Worm (Caenorhabditis elegans) whole organism, L4/young adult: ENCODE data around the gene srxa-1.

ENCODE experiments used
- W03F9.2 ChIP-seq: fragments of 150-350 bp; optimal IDR thresholded peaks from 2 replicates; lab custom pipeline; 2014; ENCODE audit warnings: missing biosample characterization, missing genetic modification characterization
- dao-5 ChIP-seq: sonication (generic microtip); optimal IDR thresholded peaks from 2 replicates; lab custom pipeline; 2016; ENCODE audit warnings: missing genotype, missing genetic modification characterization, moderate library complexity, missing compliant biosample characterization
- him-1 ChIP-seq: sonication (generic microtip); optimal IDR thresholded peaks from 2 replicates; lab custom pipeline; 2016; ENCODE audit warnings: missing genotype, missing genetic modification reagents, missing genetic modification characterization, missing compliant biosample characterization

Gene srxa-1

ce11 chrV:20712994-20713326, 18.9 kb upstream of the srxa-1 start:
- TF ChIP-seq dao-5 (no peak), him-1 (tag; lab: Kevin White, UChicago) (no peak), W03F9.2 (tag; lab: Kevin White, UChicago) (peak; percentile 6)

DNA sequence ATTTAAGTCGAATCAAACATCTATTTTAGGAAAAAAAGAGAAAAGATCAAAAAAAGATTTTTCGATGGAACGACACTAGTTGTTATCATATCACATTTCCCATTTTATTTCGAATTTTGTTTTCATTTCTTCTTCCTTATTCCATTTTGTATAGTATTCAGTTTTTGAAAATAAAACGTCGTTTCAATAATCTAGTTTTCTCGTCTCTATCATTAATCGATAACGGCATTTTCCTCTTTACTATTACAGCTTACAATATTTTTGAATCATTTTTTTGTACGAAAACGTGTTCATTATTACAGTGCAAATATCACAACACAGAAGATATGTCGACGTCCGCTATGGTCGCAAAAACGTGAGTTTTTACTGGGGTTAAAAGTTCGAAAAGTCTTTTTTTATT, 18.3 kb upstream of the srxa-1 start, which contains the start of gene Y44A6C.1:
Gene Y44A6C.1 (plus strand): TSS at position 301 of the 400 bp plus-strand sequence.
- no peak for TF ChIP-seq W03F9.2 (tag; lab: Kevin White, UChicago)

DNA sequence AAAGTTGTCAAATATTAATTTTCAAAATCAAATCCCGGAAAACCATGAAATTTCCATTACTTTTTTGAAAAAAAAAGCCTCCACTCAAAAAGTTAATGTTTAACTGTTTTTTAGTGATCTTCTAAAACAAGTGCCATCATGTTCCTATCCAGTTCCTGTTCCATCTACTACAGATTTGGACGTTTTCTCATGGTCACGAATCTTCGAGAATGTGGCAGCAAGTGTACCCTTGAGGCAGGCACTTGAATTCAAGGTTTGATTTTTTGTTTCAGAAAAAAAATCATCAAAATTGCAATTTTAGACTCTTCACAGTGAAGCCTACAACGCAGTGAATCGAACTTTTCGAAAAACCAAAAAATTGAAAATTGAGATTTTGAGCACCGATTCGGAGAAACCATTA, 17.4 kb upstream of the srxa-1 start:
- TF ChIP-seq dao-5: no peak
- no peak for TF ChIP-seq W03F9.2 (tag; lab: Kevin White, UChicago)
- TF ChIP-seq him-1 (tag; lab: Kevin White, UChicago): no peak

- TF ChIP-seq dao-5 (no peak), him-1 (tag; lab: Kevin White, UChicago) (no peak), W03F9.2 (tag; lab: Kevin White, UChicago) (no peak)
These were observed 15.6 kb upstream of the srxa-1 start for ce11 chrV:20716267-20716666.

- TF ChIP-seq him-1 (tag; lab: Kevin White, UChicago) (no peak), W03F9.2 (tag; lab: Kevin White, UChicago) (no peak), dao-5 (no peak)
These were observed 15.0 kb upstream of the srxa-1 start for ce11 chrV:20716830-20717441.

DNA sequence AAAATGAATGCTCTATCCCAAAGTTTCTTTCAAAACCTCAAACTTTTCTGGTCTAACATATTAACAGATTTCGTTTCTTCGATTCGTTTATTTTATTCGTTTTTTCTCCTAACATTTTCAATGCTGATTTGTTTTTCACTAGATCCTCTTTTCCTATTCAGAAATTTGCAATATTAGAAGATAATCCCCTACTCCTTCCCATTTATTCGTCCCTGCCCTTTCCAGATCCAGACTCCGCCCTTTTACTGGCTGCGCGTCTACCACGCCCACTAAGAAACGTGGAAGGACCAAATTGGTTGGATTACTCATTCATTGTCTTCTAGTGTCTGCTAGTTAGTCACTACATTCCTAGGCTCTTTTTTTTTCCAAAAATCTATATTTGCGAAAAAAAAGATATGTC, 10.0 kb upstream of the srxa-1 start, which contains the start of gene Y44A6C.2:
Gene Y44A6C.2 (plus strand): TSS at position 301 of the 400 bp plus-strand sequence.
- TF ChIP-seq W03F9.2 (tag; lab: Kevin White, UChicago) (no peak), him-1 (tag; lab: Kevin White, UChicago) (no peak), dao-5 (no peak)

DNA sequence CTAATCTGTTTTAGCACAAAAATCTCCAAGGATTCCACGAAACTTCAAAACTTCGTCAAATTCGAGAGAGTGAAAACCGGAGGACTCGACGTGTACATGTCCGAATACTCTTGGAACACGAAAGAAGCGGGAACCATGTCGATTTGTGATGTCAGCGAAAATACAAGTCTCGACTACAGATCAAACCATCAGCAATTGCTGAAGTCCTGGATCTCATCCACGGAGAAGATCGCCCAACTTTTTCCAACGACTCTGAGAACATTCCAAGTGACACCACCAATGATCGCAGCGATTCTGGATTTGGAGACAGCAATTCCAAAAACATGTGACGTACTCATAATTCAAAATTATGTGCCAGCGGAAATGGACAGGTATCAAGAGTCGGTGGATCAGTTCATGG, 9.4 kb upstream of the srxa-1 start:
- TF ChIP-seq him-1 (tag; lab: Kevin White, UChicago): no peak

DNA sequence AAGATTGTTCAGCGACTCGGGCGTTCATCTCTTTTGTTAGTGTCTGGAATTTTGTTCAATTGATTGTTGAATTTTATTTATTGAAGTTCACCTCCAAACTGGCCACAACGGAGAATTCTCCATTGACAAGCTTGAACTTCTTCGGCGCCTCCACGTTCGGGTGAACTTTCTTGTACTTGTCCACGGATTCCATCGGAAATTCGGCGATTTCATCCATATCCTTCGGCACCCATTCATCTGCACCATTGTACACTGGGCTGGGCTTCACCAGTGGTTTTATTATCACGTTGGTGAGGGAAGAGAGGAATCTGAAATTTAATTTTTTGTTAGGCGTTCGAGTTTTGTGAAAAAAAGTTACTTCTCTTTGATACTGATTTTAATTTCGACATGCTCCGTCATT, 4.4 kb upstream of the srxa-1 start:
- TF ChIP-seq W03F9.2 (tag; lab: Kevin White, UChicago): no peak
- no peak for TF ChIP-seq him-1 (tag; lab: Kevin White, UChicago)
- no peak for TF ChIP-seq dao-5

ce11 chrV:20728763-20729350, 3.0 kb upstream of the srxa-1 start, which contains the start of gene ipla-3:
ipla-3 (minus strand) TSS chrV:20729272.
- TF ChIP-seq W03F9.2 (tag; lab: Kevin White, UChicago) (peak; percentile 44), him-1 (tag; lab: Kevin White, UChicago) (no peak), dao-5 (no peak)

DNA sequence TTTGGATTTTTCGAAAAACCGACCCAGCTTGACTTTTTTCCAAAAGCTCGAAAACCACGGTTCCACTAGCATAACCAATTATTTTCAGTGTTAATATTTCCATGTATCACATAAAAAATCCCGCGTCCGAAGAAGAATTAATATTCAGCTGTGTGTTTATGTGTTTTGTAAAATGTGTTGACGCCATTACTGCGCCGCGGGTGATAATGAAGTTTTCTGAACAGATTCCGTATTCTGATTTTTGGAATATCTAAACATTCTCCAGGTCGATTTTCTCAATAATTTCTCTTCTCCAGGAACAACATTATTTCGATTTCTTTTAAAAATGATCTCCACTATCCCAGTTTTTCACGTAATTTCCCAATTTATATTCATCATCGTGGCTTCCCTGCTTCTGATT, 2.8 kb downstream of the srxa-1 start, which contains the start of gene srxa-6:
Gene srxa-6 (plus strand): TSS at position 301 of the 400 bp plus-strand sequence.
- TF ChIP-seq him-1 (tag; lab: Kevin White, UChicago) (no peak), dao-5 (no peak), W03F9.2 (tag; lab: Kevin White, UChicago) (no peak)

ce11 chrV:20739387-20739786, 7.5 kb downstream of the srxa-1 start:
- TF ChIP-seq W03F9.2 (tag; lab: Kevin White, UChicago) (no peak), him-1 (tag; lab: Kevin White, UChicago) (no peak), dao-5 (no peak)

DNA sequence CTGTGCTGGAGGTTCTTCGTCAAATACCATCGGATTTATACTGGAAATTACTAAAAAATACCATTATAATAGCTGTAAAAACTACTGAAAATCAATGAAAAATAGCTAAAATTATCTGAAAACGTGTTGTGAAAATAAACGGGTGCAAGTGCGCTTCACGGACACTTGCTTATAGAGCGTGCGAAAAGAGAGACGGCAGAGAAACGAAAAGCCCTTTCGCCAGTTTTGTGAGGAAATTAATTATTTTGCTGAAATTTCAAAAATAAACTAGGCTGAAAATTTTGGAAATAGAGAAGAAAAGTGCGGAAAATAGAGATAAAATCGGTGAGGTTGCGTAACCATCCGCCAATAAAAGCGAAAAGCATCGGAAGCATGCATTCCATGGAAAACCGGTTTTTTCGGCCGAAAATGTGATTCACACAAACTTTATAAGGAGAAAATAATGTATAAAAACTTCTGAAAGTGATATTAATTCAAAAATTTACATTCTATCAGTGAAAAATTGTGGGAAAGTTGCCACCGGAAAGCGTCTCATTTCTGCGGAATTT, 12.5 kb downstream of the srxa-1 start, which contains the start of gene dnj-25:
Gene dnj-25 (minus strand): TSS at position 57 of the 548 bp plus-strand sequence.
- TF ChIP-seq him-1 (tag; lab: Kevin White, UChicago): no peak
- TF ChIP-seq dao-5: no peak
- no peak for TF ChIP-seq W03F9.2 (tag; lab: Kevin White, UChicago)

DNA sequence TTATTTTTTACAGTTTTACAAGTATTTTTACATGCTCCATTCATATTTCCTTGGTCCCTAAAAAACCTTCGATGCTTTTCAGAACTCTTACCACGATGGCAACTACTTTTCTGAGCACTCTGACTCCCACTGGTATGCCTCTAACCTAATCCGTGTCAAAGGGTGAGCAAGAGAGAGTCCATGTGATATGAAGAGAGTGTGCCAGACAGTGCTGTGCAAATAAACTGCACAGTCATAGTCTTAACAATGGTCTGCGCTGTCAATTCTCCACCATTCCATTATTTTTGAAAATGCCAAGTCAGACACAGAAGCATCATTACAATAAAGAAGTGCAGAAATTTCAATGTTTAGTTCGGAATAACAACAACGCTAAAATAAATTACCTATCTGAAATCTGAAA, 13.4 kb downstream of the srxa-1 start:
- TF ChIP-seq W03F9.2 (tag; lab: Kevin White, UChicago) (no peak), dao-5 (no peak), him-1 (tag; lab: Kevin White, UChicago) (no peak)

- TF ChIP-seq W03F9.2 (tag; lab: Kevin White, UChicago) (no peak), him-1 (tag; lab: Kevin White, UChicago) (no peak), dao-5 (no peak)
These were observed 14.9 kb downstream of the srxa-1 start for ce11 chrV:20746805-20747204.
